Worm (Caenorhabditis elegans): ENCODE results near the gene sre-48.

ce11 chrII:14018887-14019286, 39.2 kb upstream of the sre-48 start:
- TF ChIP-seq sem-2 (GFP tag; optimal IDR thresholded peaks at IDR 0.05) (no peak), lin-13 (tag; optimal IDR thresholded peaks at IDR 0.05) (no peak), nhr-2 (tag; optimal IDR thresholded peaks at IDR 0.05) (no peak), unc-62 (GFP tag; optimal IDR thresholded peaks at IDR 0.05) (no peak), blmp-1 (tag; optimal IDR thresholded peaks at IDR 0.05) (no peak), lsy-2 (tag; optimal IDR thresholded peaks at IDR 0.05) (no peak)

Data from whole organism, mixed stage, embryonic.